Worm (Caenorhabditis elegans): Measurements from ENCODE around the gene srr-4.

srr-4 gene

ce11 chrV:5012193-5012853, 6.7 kb upstream of the srr-4 start, which contains the start of gene srr-6:
Gene srr-6, plus strand, starts transcription at chrV:5012803.
- TF ChIP-seq him-1 (tag; optimal IDR thresholded peaks at IDR 0.05) (no peak), dao-5 (tag; optimal IDR thresholded peaks at IDR 0.05) (no peak), W03F9.2 (tag; optimal IDR thresholded peaks at IDR 0.05) (no peak)

- TF ChIP-seq W03F9.2 (tag; optimal IDR thresholded peaks at IDR 0.05) (no peak), dao-5 (tag; optimal IDR thresholded peaks at IDR 0.05) (no peak), him-1 (tag; optimal IDR thresholded peaks at IDR 0.05) (no peak)
Observed at ce11 chrV:5016728-5017127, 2.3 kb upstream of the srr-4 start.

ce11 chrV:5018067-5018466, 957 bp upstream of the srr-4 start:
- TF ChIP-seq dao-5 (tag; optimal IDR thresholded peaks at IDR 0.05) (no peak), W03F9.2 (tag; optimal IDR thresholded peaks at IDR 0.05) (no peak), him-1 (tag; optimal IDR thresholded peaks at IDR 0.05) (no peak)

ce11 chrV:5023355-5023754, 4.3 kb downstream of the srr-4 start:
- TF ChIP-seq W03F9.2 (tag; optimal IDR thresholded peaks at IDR 0.05) (no peak), dao-5 (tag; optimal IDR thresholded peaks at IDR 0.05) (no peak), him-1 (tag; optimal IDR thresholded peaks at IDR 0.05) (no peak)

ce11 chrV:5026438-5026837, 7.4 kb downstream of the srr-4 start:
- no peak for TF ChIP-seq W03F9.2 (tag; optimal IDR thresholded peaks at IDR 0.05)
- no peak for TF ChIP-seq him-1 (tag; optimal IDR thresholded peaks at IDR 0.05)
- no peak for TF ChIP-seq dao-5 (tag; optimal IDR thresholded peaks at IDR 0.05)

ce11 chrV:5027640-5028039, 8.6 kb downstream of the srr-4 start, which contains the start of gene cpt-4:
Gene cpt-4, minus strand, starts transcription at chrV:5027723.
- TF ChIP-seq dao-5 (tag; optimal IDR thresholded peaks at IDR 0.05) (no peak), W03F9.2 (tag; optimal IDR thresholded peaks at IDR 0.05) (no peak), him-1 (tag; optimal IDR thresholded peaks at IDR 0.05) (no peak)

- TF ChIP-seq him-1 (tag; optimal IDR thresholded peaks at IDR 0.05) = no peak
- no peak for TF ChIP-seq dao-5 (tag; optimal IDR thresholded peaks at IDR 0.05)
- TF ChIP-seq W03F9.2 (tag; optimal IDR thresholded peaks at IDR 0.05) = no peak
Observed at ce11 chrV:5030212-5030611, 11.2 kb downstream of the srr-4 start.

- TF ChIP-seq dao-5 (tag; optimal IDR thresholded peaks at IDR 0.05) (no peak), him-1 (tag; optimal IDR thresholded peaks at IDR 0.05) (no peak), W03F9.2 (tag; optimal IDR thresholded peaks at IDR 0.05) (no peak)
Observed at ce11 chrV:5030715-5031114, 11.7 kb downstream of the srr-4 start, which contains the start of gene swt-7. Gene swt-7, minus strand, starts transcription at chrV:5030815.

ce11 chrV:5031764-5032163, 12.7 kb downstream of the srr-4 start:
- no peak for TF ChIP-seq dao-5 (tag; optimal IDR thresholded peaks at IDR 0.05)
- TF ChIP-seq him-1 (tag; optimal IDR thresholded peaks at IDR 0.05) = no peak
- no peak for TF ChIP-seq W03F9.2 (tag; optimal IDR thresholded peaks at IDR 0.05)

ce11 chrV:5032176-5032575, 13.2 kb downstream of the srr-4 start:
- TF ChIP-seq him-1 (tag; optimal IDR thresholded peaks at IDR 0.05) (no peak), W03F9.2 (tag; optimal IDR thresholded peaks at IDR 0.05) (no peak)

ce11 chrV:5033099-5033498, 14.1 kb downstream of the srr-4 start, which contains the start of gene K11D12.13:
Gene K11D12.13, plus strand, starts transcription at chrV:5033399.
- TF ChIP-seq W03F9.2 (tag; optimal IDR thresholded peaks at IDR 0.05) (no peak), dao-5 (tag; optimal IDR thresholded peaks at IDR 0.05) (no peak), him-1 (tag; optimal IDR thresholded peaks at IDR 0.05) (no peak)

ce11 chrV:5035058-5035457, 16.0 kb downstream of the srr-4 start, which contains the start of gene K11D12.6:
Gene K11D12.6, minus strand, starts transcription at chrV:5035158.
- TF ChIP-seq dao-5 (tag; optimal IDR thresholded peaks at IDR 0.05) (no peak), W03F9.2 (tag; optimal IDR thresholded peaks at IDR 0.05) (no peak), him-1 (tag; optimal IDR thresholded peaks at IDR 0.05) (no peak)

ce11 chrV:5036364-5036763, 17.3 kb downstream of the srr-4 start, which contains the start of gene K11D12.7:
Gene K11D12.7, minus strand, starts transcription at chrV:5036464.
- no peak for TF ChIP-seq dao-5 (tag; optimal IDR thresholded peaks at IDR 0.05)
- no peak for TF ChIP-seq W03F9.2 (tag; optimal IDR thresholded peaks at IDR 0.05)
- no peak for TF ChIP-seq him-1 (tag; optimal IDR thresholded peaks at IDR 0.05)

ce11 chrV:5038449-5038848, 19.4 kb downstream of the srr-4 start:
- TF ChIP-seq dao-5 (tag; optimal IDR thresholded peaks at IDR 0.05) = no peak
- TF ChIP-seq him-1 (tag; optimal IDR thresholded peaks at IDR 0.05) = no peak
- TF ChIP-seq W03F9.2 (tag; optimal IDR thresholded peaks at IDR 0.05) = no peak

ce11 chrV:5039559-5039958, 20.5 kb downstream of the srr-4 start, which contains the start of gene K11D12.11:
Gene K11D12.11, minus strand, starts transcription at chrV:5039600.
- TF ChIP-seq him-1 (tag; optimal IDR thresholded peaks at IDR 0.05) = no peak
- TF ChIP-seq W03F9.2 (tag; optimal IDR thresholded peaks at IDR 0.05) = no peak
- no peak for TF ChIP-seq dao-5 (tag; optimal IDR thresholded peaks at IDR 0.05)
